Fruit fly (Drosophila melanogaster) Kc167 (cell line): ENCODE measurements around the gene emc.

ENCODE experiments used
- Sin3A ChIP-seq: fragments of >200 bp; optimal IDR thresholded peaks from 2 replicates; lab custom pipeline; 2018; ENCODE audit warnings: missing external identifiers
- h ChIP-seq: fragments of >200 bp; optimal IDR thresholded peaks from 3 replicates; lab custom pipeline; 2018; ENCODE audit warnings: missing external identifiers
- insv ChIP-seq: fragments of >200 bp; optimal IDR thresholded peaks from 3 replicates; lab custom pipeline; 2018; ENCODE audit warnings: missing external identifiers
- psq ChIP-seq: fragments of >200 bp; optimal IDR thresholded peaks from 2 replicates; lab custom pipeline; 2017; ENCODE audit warnings: missing external identifiers
- ttk ChIP-seq: sonication (Bioruptor generic); optimal IDR thresholded peaks from 2 replicates; lab custom pipeline; 2017; ENCODE audit warnings: missing external identifiers

dm6 chr3L:747008-747407 lies 2.2 kb upstream of the emc start:
- TF ChIP-seq ttk (lab: Kevin White, UChicago) (no peak), psq (lab: Kevin White, UChicago) (no peak), Sin3A (lab: Kevin White, UChicago) (no peak), h (lab: Kevin White, UChicago) (no peak), insv (lab: Kevin White, UChicago) (no peak)
